Worm (Caenorhabditis elegans) whole organism, late embryonic: ENCODE data around the gene unc-39.
A peak's percentile ranks its signal among the peaks of the same experiment; 100 is the strongest.

Source experiments
- C08G9.2 ChIP-seq: sonication (generic microtip); optimal IDR thresholded peaks from 2 replicates; lab custom pipeline; 2016; ENCODE audit warnings: mild to moderate bottlenecking, missing genetic modification characterization, moderate library complexity, missing compliant biosample characterization
- K09A11.1 ChIP-seq: sonication (generic microtip); optimal IDR thresholded peaks from 2 replicates; lab custom pipeline; 2017; ENCODE audit warnings: antibody characterized with exemption, mild to moderate bottlenecking, missing genetic modification characterization, missing compliant biosample characterization; ENCODE audit not compliant: insufficient read depth
- Y22D7AL.16 ChIP-seq: sonication (generic microtip); optimal IDR thresholded peaks from 2 replicates; lab custom pipeline; 2016; ENCODE audit warnings: missing genetic modification characterization, missing compliant biosample characterization
- ama-1 ChIP-seq: fragments of 150-350 bp; optimal IDR thresholded peaks from 2 replicates; lab custom pipeline; 2014
- ceh-14 ChIP-seq: sonication (generic microtip); optimal IDR thresholded peaks from 2 replicates; lab custom pipeline; 2016; ENCODE audit warnings: missing genotype, missing genetic modification characterization, missing compliant biosample characterization
- ceh-24 ChIP-seq: sonication (generic microtip); optimal IDR thresholded peaks from 2 replicates; lab custom pipeline; 2016; ENCODE audit warnings: mild to moderate bottlenecking, missing genetic modification characterization, missing compliant biosample characterization
- ceh-34 ChIP-seq: sonication (generic microtip); optimal IDR thresholded peaks from 2 replicates; lab custom pipeline; 2016; ENCODE audit warnings: mild to moderate bottlenecking, missing genetic modification characterization, missing compliant biosample characterization
- ceh-45 ChIP-seq: fragments of 200-800 bp; sonication (Bioruptor generic); IDR thresholded peaks from 2 replicates; pipeline ENCODE4 v1.3.6; 2022; ENCODE audit warnings: missing genetic modification reagents, missing genetic modification characterization, missing compliant biosample characterization
- ceh-48 ChIP-seq: sonication (generic microtip); optimal IDR thresholded peaks from 2 replicates; lab custom pipeline; 2016; ENCODE audit warnings: missing genetic modification characterization, inconsistent platforms, missing compliant biosample characterization
- che-1 ChIP-seq: sonication (generic microtip); optimal IDR thresholded peaks from 2 replicates; lab custom pipeline; 2016; ENCODE audit warnings: mild to moderate bottlenecking, missing genetic modification characterization, missing compliant biosample characterization
- dmd-4 ChIP-seq: sonication (generic microtip); optimal IDR thresholded peaks from 2 replicates; lab custom pipeline; 2016; ENCODE audit warnings: borderline replicate concordance, missing genetic modification characterization, missing compliant biosample characterization
- dve-1 ChIP-seq: sonication (generic microtip); optimal IDR thresholded peaks from 2 replicates; lab custom pipeline; 2017; ENCODE audit warnings: antibody characterized with exemption, mild to moderate bottlenecking, missing genetic modification characterization, missing compliant biosample characterization
- elt-2 ChIP-seq: sonication (generic microtip); optimal IDR thresholded peaks from 2 replicates; lab custom pipeline; 2016; ENCODE audit warnings: missing genetic modification reagents, missing genetic modification characterization, missing compliant biosample characterization
- elt-4 ChIP-seq: sonication (generic microtip); optimal IDR thresholded peaks from 2 replicates; lab custom pipeline; 2016; ENCODE audit warnings: missing genetic modification characterization, missing compliant biosample characterization
- eyg-1 ChIP-seq: sonication (generic microtip); optimal IDR thresholded peaks from 2 replicates; lab custom pipeline; 2016; ENCODE audit warnings: missing genotype, missing genetic modification characterization, missing compliant biosample characterization
- fkh-6 ChIP-seq: sonication (generic microtip); optimal IDR thresholded peaks from 2 replicates; lab custom pipeline; 2016; ENCODE audit warnings: missing genetic modification characterization, missing compliant biosample characterization
- hlh-13 ChIP-seq: fragments of 200-800 bp; sonication (Bioruptor generic); optimal IDR thresholded peaks from 2 replicates; lab custom pipeline; 2018; ENCODE audit warnings: mild to moderate bottlenecking, missing genetic modification characterization, missing compliant biosample characterization
- lim-6 ChIP-seq: sonication (generic microtip); optimal IDR thresholded peaks from 2 replicates; lab custom pipeline; 2016; ENCODE audit warnings: missing genetic modification characterization, missing compliant biosample characterization
- lin-11 ChIP-seq: fragments of 200-800 bp; sonication (Bioruptor generic); optimal IDR thresholded peaks from 2 replicates; lab custom pipeline; 2018; ENCODE audit warnings: mild to moderate bottlenecking, missing genetic modification characterization, missing compliant biosample characterization
- madf-2 ChIP-seq: sonication (generic microtip); optimal IDR thresholded peaks from 2 replicates; lab custom pipeline; 2017; ENCODE audit warnings: missing genetic modification characterization, missing compliant biosample characterization
- mec-3 ChIP-seq: sonication (generic microtip); optimal IDR thresholded peaks from 2 replicates; lab custom pipeline; 2016; ENCODE audit warnings: borderline replicate concordance, missing genetic modification characterization, missing compliant biosample characterization
- nfya-1 ChIP-seq: sonication (generic microtip); optimal IDR thresholded peaks from 2 replicates; lab custom pipeline; 2017; ENCODE audit warnings: missing genetic modification characterization, mild to moderate bottlenecking, missing compliant biosample characterization, antibody characterized with exemption, moderate library complexity
- npax-4 ChIP-seq: sonication (generic microtip); optimal IDR thresholded peaks from 2 replicates; lab custom pipeline; 2016; ENCODE audit warnings: missing genetic modification characterization, missing compliant biosample characterization
- pat-9 ChIP-seq: fragments of 200-800 bp; sonication (Bioruptor generic); optimal IDR thresholded peaks from 2 replicates; lab custom pipeline; 2018; ENCODE audit warnings: mild to moderate bottlenecking, missing genetic modification characterization, moderate library complexity, missing compliant biosample characterization
- pax-1 ChIP-seq: fragments of 150-350 bp; optimal IDR thresholded peaks from 2 replicates; lab custom pipeline; 2014; ENCODE audit warnings: missing biosample characterization, missing genetic modification characterization
- pha-2 ChIP-seq: sonication (generic microtip); optimal IDR thresholded peaks from 2 replicates; lab custom pipeline; 2017; ENCODE audit warnings: mild to moderate bottlenecking, missing genetic modification characterization, missing compliant biosample characterization
- pha-4 ChIP-seq: fragments of 150-350 bp; optimal IDR thresholded peaks from 2 replicates; lab custom pipeline; 2018; ENCODE audit warnings: missing biosample characterization, missing genetic modification reagents, missing genetic modification characterization
- pros-1 ChIP-seq: fragments of 150-350 bp; optimal IDR thresholded peaks from 2 replicates; lab custom pipeline; 2014; ENCODE audit warnings: missing biosample characterization, missing genetic modification reagents, missing genetic modification characterization
- ref-2 ChIP-seq: sonication (generic microtip); optimal IDR thresholded peaks from 2 replicates; lab custom pipeline; 2016; ENCODE audit warnings: missing genetic modification characterization, missing compliant biosample characterization
- sdc-2 ChIP-seq: sonication (generic microtip); optimal IDR thresholded peaks from 2 replicates; lab custom pipeline; 2016; ENCODE audit warnings: missing genotype, missing genetic modification characterization, missing compliant biosample characterization
- sox-2 ChIP-seq: fragments of 200-800 bp; sonication (Bioruptor generic); IDR thresholded peaks from 2 replicates; pipeline ENCODE4 v1.3.6; 2022; ENCODE audit warnings: missing genetic modification reagents, missing genetic modification characterization, missing compliant biosample characterization
- sox-4 ChIP-seq: sonication (generic microtip); optimal IDR thresholded peaks from 2 replicates; lab custom pipeline; 2017; ENCODE audit warnings: mild to moderate bottlenecking, missing genetic modification characterization, inconsistent platforms, missing compliant biosample characterization
- tbx-7 ChIP-seq: sonication (generic microtip); optimal IDR thresholded peaks from 2 replicates; lab custom pipeline; 2016; ENCODE audit warnings: missing genotype, missing genetic modification characterization, missing compliant biosample characterization
- ttx-3 ChIP-seq: sonication (generic microtip); optimal IDR thresholded peaks from 2 replicates; lab custom pipeline; 2016; ENCODE audit warnings: missing genetic modification reagents, missing genetic modification characterization, missing compliant biosample characterization
- zip-5 ChIP-seq: sonication (generic microtip); optimal IDR thresholded peaks from 2 replicates; lab custom pipeline; 2016; ENCODE audit warnings: missing genetic modification characterization, missing compliant biosample characterization
- ztf-16 ChIP-seq: sonication (generic microtip); optimal IDR thresholded peaks from 2 replicates; lab custom pipeline; 2017; ENCODE audit warnings: missing genetic modification characterization, missing compliant biosample characterization

unc-39 gene

DNA sequence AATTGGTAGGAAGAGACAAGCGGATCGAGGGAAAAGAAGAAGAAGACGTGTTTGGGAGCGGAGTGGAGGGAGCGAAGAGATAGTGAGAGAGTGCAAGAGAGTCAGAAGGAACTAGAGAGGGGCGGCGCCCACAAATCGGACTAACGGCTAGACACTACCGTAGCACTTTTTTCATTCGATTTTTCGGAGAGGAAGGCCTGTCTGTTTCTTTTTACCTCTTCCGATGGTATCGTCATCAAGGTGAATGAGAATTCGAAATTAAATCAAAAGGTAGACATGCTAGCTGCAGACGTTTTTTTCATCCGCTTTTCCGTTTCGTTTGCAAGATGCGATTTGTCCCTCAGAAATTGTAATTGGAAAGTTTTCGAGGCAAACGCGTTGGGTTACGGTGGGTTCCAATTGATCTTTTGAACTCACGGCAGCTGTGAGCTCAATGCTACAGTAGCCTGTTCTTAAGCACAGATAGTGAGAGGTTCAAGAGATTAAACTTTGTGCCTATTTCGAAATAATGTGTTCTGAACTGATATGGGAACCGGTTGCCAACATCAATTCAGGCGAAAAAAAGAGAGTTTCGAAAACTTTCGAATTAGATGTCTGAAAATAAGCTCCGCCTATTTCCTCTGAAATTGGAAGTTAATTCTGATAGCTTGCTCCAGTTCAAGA is 8.2 kb upstream of the unc-39 start:
- TF ChIP-seq pat-9 (tag; lab: Kevin White, UChicago) (no peak), nfya-1 (peak; percentile 13)

DNA sequence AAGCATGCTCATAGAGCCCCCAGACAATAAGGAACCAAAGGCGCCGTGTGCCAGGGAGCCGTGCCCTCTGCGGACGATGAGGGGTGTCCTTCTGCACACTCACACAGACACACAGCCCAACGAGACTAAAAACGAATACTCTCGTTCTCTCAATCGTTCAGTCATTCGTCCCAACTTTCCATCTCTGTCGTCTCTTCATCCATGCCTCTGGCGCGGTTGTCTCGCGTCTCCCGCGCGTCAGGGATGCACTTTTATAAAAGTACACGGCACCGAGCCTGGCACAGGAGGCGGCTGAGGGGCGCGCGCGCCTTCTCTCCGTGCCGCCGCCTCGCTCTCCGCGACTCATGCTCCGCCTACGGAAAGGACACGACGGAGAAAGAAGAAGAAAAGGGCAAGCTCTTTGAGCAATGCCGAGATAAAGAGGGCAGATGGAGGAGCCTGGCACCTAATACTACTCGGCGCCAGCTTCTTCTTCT is 6.3 kb upstream of the unc-39 start:
- TF ChIP-seq sdc-2 (peak; percentile 2), ceh-24 (tag; lab: Kevin White, UChicago) (no peak), K09A11.1 (tag; lab: Kevin White, UChicago) (no peak), C08G9.2 (tag; lab: Kevin White, UChicago) (peak; percentile 42), ref-2 (peak; percentile 15), mec-3 (tag; lab: Kevin White, UChicago) (peak; percentile 55), dmd-4 (peak; percentile 1)

DNA sequence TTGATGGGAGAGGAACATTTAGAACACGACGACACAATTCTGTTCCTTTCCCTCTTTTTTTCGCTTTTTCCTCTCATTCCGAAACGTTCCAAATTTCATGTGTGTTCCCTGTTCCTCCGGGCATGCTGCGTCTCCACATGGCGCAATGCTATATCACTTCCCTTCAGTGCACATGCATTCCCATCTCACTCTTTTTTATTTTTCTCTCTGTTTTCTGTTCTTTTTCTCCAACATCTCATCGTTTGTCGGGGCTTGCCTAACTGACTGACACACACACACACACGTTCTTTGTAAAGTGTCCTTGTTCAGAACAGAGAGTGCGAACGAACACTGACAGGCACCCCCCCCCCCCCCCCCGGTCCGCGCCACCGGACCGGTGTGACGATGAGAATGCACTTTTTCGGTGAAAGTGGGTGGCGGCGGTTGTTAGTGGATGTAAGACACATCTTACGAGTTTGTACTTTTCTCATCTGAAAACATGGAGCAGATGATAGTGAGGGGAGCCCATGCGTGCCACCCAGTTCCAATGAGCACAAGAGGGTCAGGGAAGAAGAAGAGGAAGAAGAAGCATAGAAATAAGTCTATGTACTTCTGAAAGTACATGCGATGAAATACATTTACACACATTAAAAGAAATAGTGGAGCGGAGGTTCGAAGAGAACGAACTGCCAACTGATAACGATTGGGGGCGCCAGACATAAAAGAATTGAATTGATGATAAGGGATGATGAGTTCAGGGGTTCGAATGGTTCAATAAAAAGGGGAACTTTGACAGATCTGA is 4.4 kb upstream of the unc-39 start:
- TF ChIP-seq ceh-14 (no peak), npax-4 (tag; lab: Kevin White, UChicago) (no peak), ceh-48 (no peak), pha-2 (tag; lab: Kevin White, UChicago) (no peak), pros-1 (tag; lab: Kevin White, UChicago) (no peak), hlh-13 (GFP tag; lab: Kevin White, UChicago) (no peak), fkh-6 (no peak), tbx-7 (tag; lab: Kevin White, UChicago) (no peak), dmd-4 (no peak), eyg-1 (tag; lab: Kevin White, UChicago) (no peak), pax-1 (no peak), mec-3 (tag; lab: Kevin White, UChicago) (no peak), ref-2 (no peak), ceh-34 (no peak), madf-2 (tag; lab: Kevin White, UChicago) (no peak), sox-2 (no peak), Y22D7AL.16 (no peak), ttx-3 (tag; lab: Kevin White, UChicago) (no peak)
- TF ChIP-seq, all 69 proteins: peak for 0

DNA sequence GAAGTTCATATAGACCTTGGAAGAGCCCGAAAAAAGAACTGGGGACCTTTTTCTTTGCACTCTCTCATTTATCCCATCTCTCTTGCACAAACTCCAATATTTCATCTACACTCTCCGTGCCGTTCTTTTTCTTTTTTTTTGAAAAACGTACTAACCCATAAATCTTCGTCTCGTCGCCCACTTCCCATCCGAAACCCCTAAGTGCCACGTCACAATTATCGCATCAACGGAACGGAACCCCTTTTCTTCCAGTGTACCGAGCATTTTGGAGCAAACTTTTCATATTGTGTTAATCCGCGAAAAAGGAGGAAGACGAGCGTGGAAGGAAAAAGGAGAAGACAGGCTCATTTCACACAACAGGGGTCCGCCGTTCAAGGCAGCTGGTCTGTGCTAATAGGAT is 3.5 kb upstream of the unc-39 start:
- no peak for TF ChIP-seq ceh-45 (GFP tag; lab: Robert Waterston, UW)
- no peak for TF ChIP-seq ztf-16 (tag; lab: Kevin White, UChicago)
- TF ChIP-seq lin-11 (tag; lab: Kevin White, UChicago), result no peak
- TF ChIP-seq sox-2, result no peak
- no peak for TF ChIP-seq hlh-13 (GFP tag; lab: Kevin White, UChicago)
- TF ChIP-seq zip-5 (tag; lab: Kevin White, UChicago), result no peak
- no peak for TF ChIP-seq che-1
- TF ChIP-seq ama-1 (lab: Kevin White, UChicago), result no peak
- TF ChIP-seq tbx-7 (tag; lab: Kevin White, UChicago), result no peak
- no peak for TF ChIP-seq K09A11.1 (tag; lab: Kevin White, UChicago)
- no peak for TF ChIP-seq sox-4 (tag; lab: Kevin White, UChicago)
- no peak for TF ChIP-seq elt-4 (tag; lab: Kevin White, UChicago)
- TF ChIP-seq mec-3 (tag; lab: Kevin White, UChicago), result no peak
- TF ChIP-seq lim-6, result no peak
- no peak for TF ChIP-seq dve-1 (tag; lab: Kevin White, UChicago)
- no peak for TF ChIP-seq elt-2
- no peak for TF ChIP-seq pha-2 (tag; lab: Kevin White, UChicago)
- TF ChIP-seq pha-4, result no peak
